Worm (Caenorhabditis elegans) whole organism, dauer: ENCODE data around the gene fbxa-218.
"Not testable (repeated sequence)": the region's sequence is repeated elsewhere in the genome, so short reads cannot be mapped to it uniquely, and the experiment has no call there.

Experiments
- unc-62 ChIP-seq: sonication (generic microtip); optimal IDR thresholded peaks from 2 replicates; lab custom pipeline; 2017; ENCODE audit warnings: missing biosample characterization, missing genetic modification reagents, missing genetic modification characterization

The fbxa-218 gene

ce11 chrIII:12436215-12436614 is at the start of gene fbxa-218:
Gene fbxa-218 (plus strand): TSS chrIII:12436515.
- no peak for TF ChIP-seq unc-62

ce11 chrIII:12386597-12386996 is 49.7 kb upstream of the fbxa-218 start, which contains the start of gene Y49E10.30:
Gene Y49E10.30 (plus strand): TSS chrIII:12386897.
- TF ChIP-seq unc-62, result not testable (repeated sequence)

ce11 chrIII:12388106-12388505 is 48.2 kb upstream of the fbxa-218 start:
- no peak for TF ChIP-seq unc-62

ce11 chrIII:12395085-12395484 is 41.2 kb upstream of the fbxa-218 start, which contains the start of gene Y49E10.10:
Gene Y49E10.10 (plus strand): TSS chrIII:12395465.
- TF ChIP-seq unc-62, result no peak

DNA sequence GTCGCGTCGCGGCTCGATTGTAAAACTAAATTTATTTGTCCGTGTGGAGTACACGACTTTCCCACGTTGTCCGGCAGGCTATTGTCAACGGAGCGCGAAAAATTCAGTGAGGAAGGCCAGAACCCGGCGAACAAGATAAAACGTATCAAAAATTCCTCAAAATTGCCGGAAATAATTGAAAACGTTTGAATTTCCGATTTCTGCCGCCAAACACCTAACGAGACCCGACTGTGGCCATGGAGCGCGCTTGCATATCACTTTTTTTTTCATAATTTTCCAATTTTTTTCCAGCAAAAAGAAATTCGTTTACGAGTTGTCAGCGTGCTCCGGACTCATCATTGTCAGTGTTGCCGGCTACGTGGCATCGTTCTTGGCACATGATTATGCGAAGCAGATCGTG is 37.8 kb upstream of the fbxa-218 start:
- TF ChIP-seq unc-62, result no peak

- no peak for TF ChIP-seq unc-62
Measured at ce11 chrIII:12399709-12400108, 36.6 kb upstream of the fbxa-218 start.

ce11 chrIII:12410304-12410703 is 26.0 kb upstream of the fbxa-218 start:
- no peak for TF ChIP-seq unc-62

- no peak for TF ChIP-seq unc-62
Measured at ce11 chrIII:12411059-12411458, 25.3 kb upstream of the fbxa-218 start.

ce11 chrIII:12411668-12412067 is 24.6 kb upstream of the fbxa-218 start:
- no peak for TF ChIP-seq unc-62

ce11 chrIII:12414533-12414932 is 21.8 kb upstream of the fbxa-218 start:
- no peak for TF ChIP-seq unc-62

- TF ChIP-seq unc-62, result no peak
Measured at ce11 chrIII:12420256-12420655, 16.1 kb upstream of the fbxa-218 start.

ce11 chrIII:12421708-12422107 is 14.6 kb upstream of the fbxa-218 start, which contains the start of gene tat-1:
Gene tat-1 (minus strand): TSS chrIII:12421718.
- TF ChIP-seq unc-62, result no peak

DNA sequence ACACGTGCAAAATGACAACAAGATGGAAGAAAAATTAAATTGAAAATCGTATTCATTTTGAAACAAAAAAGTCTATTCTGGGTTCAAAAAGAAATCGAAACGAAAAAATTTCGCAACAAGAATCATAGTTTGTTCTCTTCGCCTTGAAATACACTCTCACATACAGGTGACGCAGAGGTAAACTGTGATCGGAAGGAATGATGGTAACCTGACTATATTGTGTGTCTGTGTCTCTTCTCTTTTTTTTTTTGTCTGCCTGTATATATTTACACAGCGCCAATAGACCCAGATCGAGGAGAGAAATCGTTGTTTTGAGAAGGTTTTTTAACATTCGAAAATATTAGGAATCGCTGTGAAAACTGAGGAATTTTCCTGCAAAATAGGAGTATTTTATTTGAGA is 12.2 kb upstream of the fbxa-218 start:
- TF ChIP-seq unc-62, result no peak

ce11 chrIII:12424663-12425062 is 11.7 kb upstream of the fbxa-218 start:
- TF ChIP-seq unc-62, result no peak

- TF ChIP-seq unc-62, result no peak
Measured at ce11 chrIII:12425846-12426405, 10.4 kb upstream of the fbxa-218 start.

- no peak for TF ChIP-seq unc-62
Measured at ce11 chrIII:12426558-12426957, 9.8 kb upstream of the fbxa-218 start, which contains the start of gene pie-1. Gene pie-1 (plus strand): TSS chrIII:12426893.

DNA sequence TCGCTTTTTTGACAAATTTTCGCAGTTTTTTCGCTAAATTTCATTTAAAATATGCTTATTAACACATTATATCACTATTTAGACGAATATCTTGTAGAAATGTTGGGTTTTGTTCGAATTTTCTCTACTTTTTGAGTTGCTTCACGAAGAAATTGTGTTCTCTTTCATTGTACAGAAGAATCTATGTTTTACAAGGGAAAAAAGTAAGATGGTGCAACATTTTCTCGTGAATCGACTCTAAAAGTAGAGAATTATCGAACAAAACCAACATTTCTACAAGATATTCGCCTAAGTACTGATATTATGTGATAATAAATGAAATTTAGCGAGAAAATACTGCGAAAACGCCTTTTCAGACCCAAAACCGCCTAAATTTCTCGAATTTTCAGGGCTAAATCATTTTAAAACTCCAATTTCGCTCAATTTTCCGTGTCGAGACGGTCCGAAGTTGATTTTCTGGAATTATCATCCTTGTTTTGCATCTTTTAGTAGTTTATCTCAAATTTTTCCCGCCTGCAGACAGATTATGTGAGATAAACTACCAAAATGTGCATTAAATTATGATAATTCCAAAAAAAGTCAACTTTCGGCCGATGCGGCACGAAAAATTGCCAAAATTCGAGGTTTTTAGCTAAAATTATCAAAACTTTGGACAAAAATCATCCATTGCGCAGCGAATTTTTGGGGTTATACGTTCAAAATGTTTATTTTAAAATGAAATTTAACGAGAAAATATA is 8.6 kb upstream of the fbxa-218 start:
- no peak for TF ChIP-seq unc-62

ce11 chrIII:12428264-12428627 is 8.1 kb upstream of the fbxa-218 start:
- no peak for TF ChIP-seq unc-62
